Fruit fly (Drosophila melanogaster): ENCODE data around the gene CG32683.
A peak's percentile ranks its signal among the peaks of the same experiment; 100 is the strongest.

CG32683 gene

dm6 chrX:10375216-10375615 lies 79.5 kb downstream of the CG32683 start, which contains the start of the genes CG32686 and CG2898:
TSS of gene CG32686 (minus strand) at chrX:10375316.
TSS of gene CG2898 (plus strand) at chrX:10375374.
- no peak for TF ChIP-seq CG17801 (GFP tag; optimal IDR thresholded peaks at IDR 0.05; ENCODE audit: partially characterized antibody)

- no peak for TF ChIP-seq CG17801 (GFP tag; optimal IDR thresholded peaks at IDR 0.05; ENCODE audit: partially characterized antibody)
These were observed 84.3 kb downstream of the CG32683 start for dm6 chrX:10370201-10371038.

- no peak for TF ChIP-seq CG17801 (GFP tag; optimal IDR thresholded peaks at IDR 0.05; ENCODE audit: partially characterized antibody)
These were observed 84.9 kb downstream of the CG32683 start for dm6 chrX:10369763-10370162.

dm6 chrX:10369315-10369714 lies 85.4 kb downstream of the CG32683 start:
- no peak for TF ChIP-seq CG17801 (GFP tag; optimal IDR thresholded peaks at IDR 0.05; ENCODE audit: partially characterized antibody)

dm6 chrX:10367801-10368203 lies 86.9 kb downstream of the CG32683 start, which contains the start of gene CG17841:
TSS of gene CG17841 (plus strand) at chrX:10368052.
- peak; percentile 13 for TF ChIP-seq CG17801 (GFP tag; optimal IDR thresholded peaks at IDR 0.05; ENCODE audit: partially characterized antibody)

- no peak for TF ChIP-seq CG17801 (GFP tag; optimal IDR thresholded peaks at IDR 0.05; ENCODE audit: partially characterized antibody)
These were observed 87.3 kb downstream of the CG32683 start, which contains the start of gene CG32679 for dm6 chrX:10367372-10367771. TSS of gene CG32679 (minus strand) at chrX:10367472.

- TF ChIP-seq CG17801 (GFP tag; optimal IDR thresholded peaks at IDR 0.05; ENCODE audit: partially characterized antibody), result peak; percentile 76
These were observed 88.8 kb downstream of the CG32683 start for dm6 chrX:10365748-10366415.

dm6 chrX:10364556-10365227 lies 90.0 kb downstream of the CG32683 start:
- TF ChIP-seq CG17801 (GFP tag; optimal IDR thresholded peaks at IDR 0.05; ENCODE audit: partially characterized antibody), result no peak

- peak; percentile 61 for TF ChIP-seq CG17801 (GFP tag; optimal IDR thresholded peaks at IDR 0.05; ENCODE audit: partially characterized antibody)
These were observed 91.9 kb downstream of the CG32683 start for dm6 chrX:10362557-10363366.

dm6 chrX:10362127-10362526 lies 92.6 kb downstream of the CG32683 start:
- no peak for TF ChIP-seq CG17801 (GFP tag; optimal IDR thresholded peaks at IDR 0.05; ENCODE audit: partially characterized antibody)
